Fruit fly (Drosophila melanogaster) whole organism, adult: ENCODE results near the gene APC7.

ENCODE experiments used
- CG12768 ChIP-seq: fragments of 200-800 bp; sonication (Bioruptor generic); optimal IDR thresholded peaks from 2 replicates; lab custom pipeline; 2017; ENCODE audit warnings: missing biosample characterization, missing genetic modification characterization, mild to moderate bottlenecking, moderate library complexity, missing genetic modification reagents
- CG14711 ChIP-seq: fragments of 200-800 bp; sonication (Bioruptor generic); optimal IDR thresholded peaks from 2 replicates; lab custom pipeline; 2018; ENCODE audit warnings: missing biosample characterization, mild to moderate bottlenecking, missing genetic modification characterization, moderate library complexity
- Clk ChIP-seq: fragments of 200-800 bp; sonication (Bioruptor generic); optimal IDR thresholded peaks from 2 replicates; lab custom pipeline; 2017; ENCODE audit warnings: missing biosample characterization, missing genetic modification characterization
- cic ChIP-seq: fragments of 200-800 bp; sonication (Bioruptor generic); optimal IDR thresholded peaks from 2 replicates; lab custom pipeline; 2017; ENCODE audit warnings: missing biosample characterization, mild to moderate bottlenecking, missing genetic modification characterization, moderate library complexity
- kay ChIP-seq: fragments of 200-800 bp; sonication (Bioruptor generic); peaks from one replicate; lab custom pipeline; 2016; ENCODE audit warnings: missing biosample characterization, missing genetic modification characterization, borderline replicate concordance

- TF ChIP-seq Clk (no peak), CG12768 (GFP tag; lab: Kevin White, UChicago) (no peak), CG14711 (peak; percentile 12), kay (GFP tag; lab: Kevin White, UChicago) (no peak), cic (no peak)
Observed at dm6 chrX:6617372-6617771, 20.5 kb downstream of the APC7 start.
